Fruit fly (Drosophila melanogaster) whole organism, embryonic: ENCODE measurements around the gene Osi19.

Source experiments
- B-H1 ChIP-seq: fragments of 200-800 bp; sonication (Bioruptor generic); IDR thresholded peaks from 3 replicates; pipeline ENCODE4 v1.3.6; 2022; ENCODE audit warnings: missing biosample characterization, missing genetic modification characterization
- CG1024 ChIP-seq: fragments of 200-800 bp; sonication (Bioruptor generic); IDR thresholded peaks from 2 replicates; pipeline ENCODE4 v1.3.6; 2022; ENCODE audit warnings: missing biosample characterization, missing genetic modification characterization
- CG10431 ChIP-seq: fragments of 200-800 bp; sonication (Bioruptor generic); optimal IDR thresholded peaks from 3 replicates; lab custom pipeline; 2018; ENCODE audit warnings: missing biosample characterization, mild to moderate bottlenecking, missing genetic modification characterization
- CG11247 ChIP-seq: fragments of 200-800 bp; sonication (Bioruptor generic); IDR thresholded peaks from 2 replicates; pipeline ENCODE4 v1.3.6; 2022; ENCODE audit warnings: missing biosample characterization, missing genetic modification characterization
- CG11504 ChIP-seq: fragments of 200-800 bp; sonication (Bioruptor generic); optimal IDR thresholded peaks from 3 replicates; lab custom pipeline; 2019; ENCODE audit warnings: missing biosample characterization, mild to moderate bottlenecking, missing genetic modification characterization, moderate library complexity
- CG12155 ChIP-seq: fragments of 200-800 bp; sonication (Bioruptor generic); optimal IDR thresholded peaks from 3 replicates; lab custom pipeline; 2016; ENCODE audit warnings: missing biosample characterization, missing genetic modification characterization
- CG1233 ChIP-seq: fragments of 200-800 bp; sonication (Bioruptor generic); optimal IDR thresholded peaks from 4 replicates; lab custom pipeline; 2018; ENCODE audit warnings: missing biosample characterization, mild to moderate bottlenecking, missing genetic modification characterization
- CG14710 ChIP-seq: fragments of 200-800 bp; sonication (Bioruptor generic); optimal IDR thresholded peaks from 3 replicates; lab custom pipeline; 2019; ENCODE audit warnings: missing biosample characterization, mild to moderate bottlenecking, missing genetic modification characterization, moderate library complexity
- CG15696 ChIP-seq: fragments of 200-800 bp; sonication (Bioruptor generic); optimal IDR thresholded peaks from 2 replicates; lab custom pipeline; 2019; ENCODE audit warnings: missing biosample characterization, mild to moderate bottlenecking, missing genetic modification characterization, moderate library complexity
- CG17361 ChIP-seq: fragments of 200-800 bp; sonication (Bioruptor generic); IDR thresholded peaks from 3 replicates; pipeline ENCODE4 v1.3.6; 2022; ENCODE audit warnings: missing biosample characterization, missing genetic modification characterization
- CG18262 ChIP-seq: fragments of 200-800 bp; optimal IDR thresholded peaks from 3 replicates; lab custom pipeline; 2019; ENCODE audit warnings: missing biosample characterization, mild to moderate bottlenecking, missing genetic modification characterization, moderate library complexity
- CG18619 ChIP-seq: fragments of 200-800 bp; sonication (Bioruptor generic); optimal IDR thresholded peaks from 3 replicates; lab custom pipeline; 2017; ENCODE audit warnings: missing biosample characterization, mild to moderate bottlenecking, missing genetic modification characterization
- CG18764 ChIP-seq: fragments of 200-800 bp; sonication (Bioruptor generic); optimal IDR thresholded peaks from 3 replicates; lab custom pipeline; 2016; ENCODE audit warnings: missing biosample characterization, missing genetic modification characterization
- CG2120 ChIP-seq: fragments of 200-800 bp; sonication (Bioruptor generic); optimal IDR thresholded peaks from 3 replicates; lab custom pipeline; 2016; ENCODE audit warnings: missing biosample characterization, missing genetic modification characterization
- CG31365 ChIP-seq: fragments of 200-800 bp; sonication (Bioruptor generic); optimal IDR thresholded peaks from 2 replicates; lab custom pipeline; 2018; ENCODE audit warnings: missing biosample characterization, mild to moderate bottlenecking, missing genetic modification characterization
- CG3847 ChIP-seq: fragments of 200-800 bp; sonication (Bioruptor generic); IDR thresholded peaks from 2 replicates; pipeline ENCODE4 v1.3.6; 2022; ENCODE audit warnings: missing biosample characterization, missing genetic modification characterization
- CG43689 ChIP-seq: fragments of 200-800 bp; sonication (Bioruptor generic); IDR thresholded peaks from 2 replicates; pipeline ENCODE4 v1.3.6; 2022; ENCODE audit warnings: missing biosample characterization, missing genetic modification characterization
- CG6689 ChIP-seq: fragments of 200-800 bp; sonication (Bioruptor generic); IDR thresholded peaks from 2 replicates; pipeline ENCODE4 v1.3.6; 2022; ENCODE audit warnings: missing biosample characterization, missing genetic modification characterization
- CG8359 ChIP-seq: fragments of 200-800 bp; sonication (Bioruptor generic); optimal IDR thresholded peaks from 2 replicates; lab custom pipeline; 2017; ENCODE audit warnings: missing biosample characterization, mild to moderate bottlenecking, missing genetic modification characterization, borderline replicate concordance
- CG8478 ChIP-seq: fragments of >200 bp; optimal IDR thresholded peaks from 2 replicates; lab custom pipeline; 2018
- CG9609 ChIP-seq: fragments of 200-800 bp; sonication (Bioruptor generic); optimal IDR thresholded peaks from 3 replicates; lab custom pipeline; 2016; ENCODE audit warnings: missing biosample characterization, missing genetic modification characterization
- Chrac-16 ChIP-seq: fragments of 200-800 bp; sonication (Bioruptor generic); optimal IDR thresholded peaks from 3 replicates; lab custom pipeline; 2016; ENCODE audit warnings: missing biosample characterization, missing genetic modification characterization
- D ChIP-seq, 2 experiments: fragments of 200-800 bp in 1 of 2; fragments of >200 bp in 1 of 2; sonication (Bioruptor generic) in 1 of 2; optimal IDR thresholded peaks; 2 replicates in 1 of 2; 3 replicates in 1 of 2; lab custom pipeline; 2017; ENCODE audit warnings: mild to moderate bottlenecking in 1 of 2, missing biosample characterization in 1 of 2, missing genetic modification characterization in 1 of 2, missing genetic modification reagents in 1 of 2
- Dp ChIP-seq: fragments of 200-800 bp; sonication (Bioruptor generic); optimal IDR thresholded peaks from 2 replicates; lab custom pipeline; 2018; ENCODE audit warnings: missing biosample characterization, mild to moderate bottlenecking, missing genetic modification characterization, moderate library complexity
- E2f1 ChIP-seq: fragments of 200-800 bp; sonication (Bioruptor generic); IDR thresholded peaks from 2 replicates; pipeline ENCODE4 v1.3.6; 2022; ENCODE audit warnings: missing biosample characterization, missing genetic modification characterization
- Ets97D ChIP-seq: fragments of 200-800 bp; sonication (Bioruptor generic); optimal IDR thresholded peaks from 3 replicates; lab custom pipeline; 2016; ENCODE audit warnings: missing biosample characterization, missing genetic modification characterization
- HLH54F ChIP-seq: fragments of 200-800 bp; sonication (Bioruptor generic); optimal IDR thresholded peaks from 3 replicates; lab custom pipeline; 2016; ENCODE audit warnings: missing biosample characterization, missing genetic modification characterization
- Hr51 ChIP-seq, 2 experiments: fragments of 200-800 bp; sonication (Bioruptor generic); optimal IDR thresholded peaks; 2 replicates in 1 of 2; 3 replicates in 1 of 2; lab custom pipeline; 2016 to 2018; ENCODE audit warnings: missing biosample characterization in 2 of 2, missing genetic modification characterization in 2 of 2, mild to moderate bottlenecking in 1 of 2, moderate library complexity in 1 of 2
- Lpt ChIP-seq: fragments of >200 bp; optimal IDR thresholded peaks from 2 replicates; lab custom pipeline; 2018; ENCODE audit warnings: missing biosample characterization, missing genetic modification characterization
- Mad ChIP-seq: fragments of 200-800 bp; sonication (Bioruptor generic); optimal IDR thresholded peaks from 2 replicates; lab custom pipeline; 2016; ENCODE audit warnings: missing biosample characterization, missing genetic modification characterization
- Oaz ChIP-seq: fragments of 200-800 bp; sonication (Bioruptor generic); IDR thresholded peaks from 2 replicates; pipeline ENCODE4 v1.3.6; 2022; ENCODE audit warnings: missing biosample characterization, missing genetic modification characterization
- PHDP ChIP-seq: fragments of 200-800 bp; sonication (Bioruptor generic); optimal IDR thresholded peaks from 3 replicates; lab custom pipeline; 2018; ENCODE audit warnings: missing biosample characterization, mild to moderate bottlenecking, missing genetic modification characterization, moderate library complexity
- aop ChIP-seq: fragments of 200-800 bp; sonication (Bioruptor generic); IDR thresholded peaks from 2 replicates; pipeline ENCODE4 v1.3.6; 2022; ENCODE audit warnings: missing biosample characterization, missing genetic modification characterization
- corto ChIP-seq: fragments of 200-800 bp; sonication (Bioruptor generic); optimal IDR thresholded peaks from 2 replicates; lab custom pipeline; 2016; ENCODE audit warnings: missing biosample characterization, mild to moderate bottlenecking, missing genetic modification characterization, moderate library complexity
- cwo ChIP-seq: fragments of 200-800 bp; sonication (Bioruptor generic); optimal IDR thresholded peaks from 3 replicates; lab custom pipeline; 2017; ENCODE audit warnings: missing biosample characterization, missing genetic modification characterization, mild to moderate bottlenecking, moderate library complexity, missing genetic modification reagents
- dm ChIP-seq: fragments of 200-800 bp; sonication (Bioruptor generic); optimal IDR thresholded peaks from 3 replicates; lab custom pipeline; 2016; ENCODE audit warnings: missing biosample characterization, missing genetic modification characterization
- ind ChIP-seq: fragments of 200-800 bp; sonication (Bioruptor generic); optimal IDR thresholded peaks from 3 replicates; lab custom pipeline; 2016; ENCODE audit warnings: missing biosample characterization, missing genetic modification characterization
- jumu ChIP-seq: fragments of 200-800 bp; sonication (Bioruptor generic); optimal IDR thresholded peaks from 3 replicates; lab custom pipeline; 2016; ENCODE audit warnings: missing biosample characterization, missing genetic modification characterization
- klu ChIP-seq: fragments of 200-800 bp; sonication (Bioruptor generic); IDR thresholded peaks from 2 replicates; pipeline ENCODE4 v1.3.6; 2022; ENCODE audit warnings: missing biosample characterization, missing genetic modification characterization
- pzg ChIP-seq: fragments of 200-800 bp; sonication (Bioruptor generic); optimal IDR thresholded peaks from 3 replicates; lab custom pipeline; 2018; ENCODE audit warnings: missing biosample characterization, mild to moderate bottlenecking, missing genetic modification characterization, moderate library complexity
- repo ChIP-seq: fragments of 200-800 bp; sonication (Bioruptor generic); optimal IDR thresholded peaks from 2 replicates; lab custom pipeline; 2016; ENCODE audit warnings: missing biosample characterization, missing genetic modification characterization
- ro ChIP-seq: fragments of 200-800 bp; sonication (Bioruptor generic); IDR thresholded peaks from 2 replicates; pipeline ENCODE4 v1.3.6; 2022; ENCODE audit warnings: missing biosample characterization, missing genetic modification characterization
- tap ChIP-seq: fragments of 200-800 bp; optimal IDR thresholded peaks from 3 replicates; lab custom pipeline; 2019; ENCODE audit warnings: missing biosample characterization, mild to moderate bottlenecking, missing genetic modification characterization, moderate library complexity
- tup ChIP-seq: fragments of 200-800 bp; sonication (Bioruptor generic); optimal IDR thresholded peaks from 2 replicates; lab custom pipeline; 2016; ENCODE audit warnings: missing biosample characterization, mild to moderate bottlenecking, missing genetic modification characterization, moderate library complexity
- vfl ChIP-seq: fragments of 200-800 bp; sonication (Bioruptor generic); optimal IDR thresholded peaks from 2 replicates; lab custom pipeline; 2016; ENCODE audit warnings: missing biosample characterization, missing genetic modification characterization
- zen2 ChIP-seq: fragments of 200-800 bp; sonication (Bioruptor generic); IDR thresholded peaks from 3 replicates; pipeline ENCODE4 v1.3.6; 2022; ENCODE audit warnings: missing biosample characterization, missing genetic modification characterization; ENCODE audit not compliant: partially characterized antibody
- zfh2 ChIP-seq: fragments of 200-800 bp; sonication (Bioruptor generic); optimal IDR thresholded peaks from 2 replicates; lab custom pipeline; 2016; ENCODE audit warnings: missing biosample characterization, missing genetic modification characterization

The Osi19 gene

DNA sequence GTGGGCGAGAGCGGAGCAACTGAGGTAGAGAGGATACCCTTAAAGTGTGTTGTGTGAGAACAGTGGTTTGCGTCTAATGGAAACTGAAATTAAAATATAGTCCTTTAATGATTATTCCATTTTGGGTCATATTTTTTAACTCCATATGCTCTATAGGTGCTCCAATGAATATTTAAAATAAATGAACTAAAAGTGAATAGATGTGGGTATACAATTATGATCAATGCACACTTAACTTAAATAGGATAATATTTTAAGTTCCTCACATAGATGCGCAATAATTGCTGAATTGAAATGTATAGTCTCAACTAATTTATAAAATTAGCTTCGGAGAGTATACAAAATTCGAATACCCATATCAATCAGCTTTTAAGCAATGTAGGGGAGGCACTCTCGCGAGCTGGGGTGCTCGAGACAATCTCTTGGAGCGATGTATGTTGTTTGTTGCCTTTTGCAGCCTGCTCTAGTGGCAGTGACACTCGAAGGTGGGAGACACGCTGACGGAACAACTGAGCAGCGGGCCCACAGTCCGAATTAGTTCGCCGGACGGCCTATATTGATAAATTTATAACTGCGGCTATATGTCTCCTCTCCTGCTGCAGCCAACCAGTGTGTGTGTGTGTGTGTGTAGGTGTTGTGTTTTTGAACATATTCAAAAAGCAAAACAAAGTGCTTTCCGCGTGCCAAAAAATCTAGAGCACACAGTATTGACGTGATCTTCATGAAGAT, 18.6 kb downstream of the Osi19 start (continued):
- TF ChIP-seq corto = no peak
- TF ChIP-seq CG15696 (tag; lab: Kevin White, UChicago) = peak; percentile 20
- peak; percentile 64 for TF ChIP-seq CG12155 (GFP tag; lab: Kevin White, UChicago)
- TF ChIP-seq D (optimal IDR thresholded peaks at IDR 0.05; lab: Kevin White, UChicago) = no peak
- TF ChIP-seq D (GFP tag; optimal IDR thresholded peaks at IDR 0.05; lab: Kevin White, UChicago) = peak; percentile 80
- peak; percentile 80 for TF ChIP-seq CG18619 (GFP tag; lab: Kevin White, UChicago)
- TF ChIP-seq B-H1 (GFP tag; lab: Robert Waterston, UW) = peak; percentile 56; the same call in 2 of the 3 replicates
- TF ChIP-seq CG43689 (GFP tag; lab: Robert Waterston, UW) = no peak
- TF ChIP-seq Hr51 (GFP tag; optimal IDR thresholded peaks at IDR 0.05; lab: Kevin White, UChicago) = peak in 1 of 2 experiments; percentile 26
- TF ChIP-seq CG6689 (GFP tag; lab: Robert Waterston, UW) = peak; percentile 84
- TF ChIP-seq Dp (GFP tag; lab: Kevin White, UChicago) = no peak
- TF ChIP-seq cwo (GFP tag; lab: Kevin White, UChicago) = peak; percentile 71
- TF ChIP-seq CG1024 (GFP tag; lab: Robert Waterston, UW) = 0 out of 2 replicates have a peak, but pooled peaks have one; percentile 10
- no peak for TF ChIP-seq vfl (GFP tag; lab: Kevin White, UChicago)
- peak; percentile 81 for TF ChIP-seq CG2120 (GFP tag; lab: Kevin White, UChicago)
- TF ChIP-seq tap (tag; lab: Kevin White, UChicago) = no peak
- peak; percentile 68 for TF ChIP-seq CG18764
- TF ChIP-seq CG18262 (tag; lab: Kevin White, UChicago) = peak; percentile 92
- TF ChIP-seq klu (GFP tag; lab: Robert Waterston, UW) = peak; percentile 53; the same call in 1 of the 2 replicates
- TF ChIP-seq Chrac-16 = peak; percentile 69
- TF ChIP-seq HLH54F (GFP tag; lab: Kevin White, UChicago) = peak; percentile 45
- peak; percentile 24 for TF ChIP-seq Ets97D (GFP tag; lab: Kevin White, UChicago)
- peak; percentile 25; the same call in 1 of the 2 replicates for TF ChIP-seq ro (GFP tag; lab: Robert Waterston, UW)
- TF ChIP-seq repo (GFP tag; lab: Kevin White, UChicago) = peak; percentile 18

dm6 chr3R:6354408-6354807, 19.2 kb downstream of the Osi19 start:
- TF ChIP-seq CG11504 (tag; lab: Kevin White, UChicago) = no peak
- no peak for TF ChIP-seq zfh2 (GFP tag; lab: Kevin White, UChicago)
- TF ChIP-seq ro (GFP tag; lab: Robert Waterston, UW) = no peak
- no peak for TF ChIP-seq CG11247 (GFP tag; lab: Robert Waterston, UW)
- no peak for TF ChIP-seq Lpt (GFP tag; lab: Kevin White, UChicago)
- no peak for TF ChIP-seq CG3847 (GFP tag; lab: Robert Waterston, UW)
- TF ChIP-seq CG10431 (GFP tag; lab: Kevin White, UChicago) = no peak
- no peak for TF ChIP-seq CG31365 (tag; lab: Kevin White, UChicago)
- TF ChIP-seq, all 482 proteins: peak for 0

dm6 chr3R:6368100-6368499, 32.9 kb downstream of the Osi19 start, which contains the start of gene CG42724:
TSS of gene CG42724 (minus strand) at chr3R:6368288.
- TF ChIP-seq pzg (GFP tag; lab: Kevin White, UChicago) (peak; percentile 86), E2f1 (GFP tag; lab: Robert Waterston, UW) (no peak), CG8359 (GFP tag; lab: Kevin White, UChicago) (no peak), Mad (GFP tag; lab: Kevin White, UChicago) (peak; percentile 65), Oaz (no peak), CG9609 (GFP tag; lab: Kevin White, UChicago) (peak; percentile 68), CG14710 (tag; lab: Kevin White, UChicago) (no peak), tup (no peak), zen2 (GFP tag; lab: Robert Waterston, UW) (no peak; the same call in 2 of the 3 replicates), aop (GFP tag; lab: Robert Waterston, UW) (no peak), jumu (peak; percentile 86), CG1233 (GFP tag; lab: Kevin White, UChicago) (no peak), CG17361 (no peak), CG8478 (lab: Kevin White, UChicago) (no peak), PHDP (tag; lab: Kevin White, UChicago) (no peak), dm (GFP tag; lab: Kevin White, UChicago) (peak; percentile 69), HLH54F (GFP tag; lab: Kevin White, UChicago) (peak; percentile 81), ind (GFP tag; lab: Kevin White, UChicago) (peak; percentile 65)
